Worm (Caenorhabditis elegans): ENCODE data around the gene irld-14.

The irld-14 gene

DNA sequence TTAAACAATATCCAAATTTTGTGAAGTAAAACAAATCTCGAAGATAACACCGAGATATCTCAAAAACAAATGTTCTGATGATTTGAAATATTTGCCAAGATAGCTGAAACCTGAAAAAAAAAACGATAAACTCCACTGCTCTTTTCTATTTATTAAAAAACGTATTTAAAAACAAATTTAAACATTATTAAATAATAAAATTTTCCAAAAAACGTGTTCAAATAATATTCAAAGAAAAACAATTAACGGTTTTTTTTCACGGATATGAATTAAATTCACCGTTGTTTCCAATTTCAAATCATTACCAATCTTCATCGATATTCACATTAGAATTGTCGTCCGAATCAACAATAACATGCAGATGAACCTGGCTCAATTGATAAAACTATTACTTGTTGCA lies at the start of gene irld-14:
Gene irld-14 (plus strand): TSS at position 301 of the 400 bp plus-strand sequence.
- TF ChIP-seq W03F9.2 (tag; optimal IDR thresholded peaks at IDR 0.05), result no peak
- no peak for TF ChIP-seq him-1 (tag; optimal IDR thresholded peaks at IDR 0.05)
- no peak for TF ChIP-seq dao-5 (tag; optimal IDR thresholded peaks at IDR 0.05)

DNA sequence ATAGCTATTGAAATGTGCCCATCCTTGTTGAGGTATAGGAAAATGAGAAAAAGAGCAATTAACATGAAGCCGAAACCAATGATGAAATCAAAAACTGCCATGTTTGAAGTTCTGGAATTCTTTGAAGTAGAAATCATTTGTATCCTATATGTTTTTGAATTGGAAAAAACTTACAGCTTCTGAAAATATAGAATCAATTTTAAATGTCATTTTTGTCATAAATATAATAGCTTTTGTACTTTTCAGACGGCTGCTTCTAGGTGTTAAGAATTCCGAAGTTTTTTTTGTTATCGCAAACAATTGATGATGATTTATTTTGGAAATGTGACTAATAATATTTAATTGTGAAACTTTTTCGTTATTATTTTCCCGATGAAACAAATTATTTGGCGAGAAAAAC lies 49.3 kb upstream of the irld-14 start, which contains the start of gene C30G7.4:
Gene C30G7.4 (minus strand): TSS at position 101 of the 400 bp plus-strand sequence.
- TF ChIP-seq W03F9.2 (tag; optimal IDR thresholded peaks at IDR 0.05) (no peak), him-1 (tag; optimal IDR thresholded peaks at IDR 0.05) (no peak), dao-5 (tag; optimal IDR thresholded peaks at IDR 0.05) (no peak)

DNA sequence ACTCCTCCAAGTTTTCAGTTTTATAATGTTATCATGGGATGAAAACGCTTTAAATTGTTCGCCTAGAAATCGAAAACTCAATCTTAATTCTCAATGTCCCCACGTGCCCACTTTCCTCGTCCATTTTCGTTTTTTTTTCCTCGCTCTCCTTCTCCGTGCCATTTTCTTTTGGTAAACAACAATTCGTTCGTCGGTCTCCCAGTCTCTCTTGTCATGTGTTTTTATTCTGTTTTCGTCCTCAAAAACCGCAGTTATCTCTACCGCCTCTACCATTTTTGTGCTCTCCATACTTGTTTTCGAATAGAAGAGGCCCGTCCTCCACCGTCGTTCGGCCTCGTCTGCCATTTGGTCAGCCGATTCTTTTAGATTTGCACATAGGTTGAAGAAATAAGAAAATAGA lies 47.8 kb upstream of the irld-14 start:
- no peak for TF ChIP-seq W03F9.2 (tag; optimal IDR thresholded peaks at IDR 0.05)

DNA sequence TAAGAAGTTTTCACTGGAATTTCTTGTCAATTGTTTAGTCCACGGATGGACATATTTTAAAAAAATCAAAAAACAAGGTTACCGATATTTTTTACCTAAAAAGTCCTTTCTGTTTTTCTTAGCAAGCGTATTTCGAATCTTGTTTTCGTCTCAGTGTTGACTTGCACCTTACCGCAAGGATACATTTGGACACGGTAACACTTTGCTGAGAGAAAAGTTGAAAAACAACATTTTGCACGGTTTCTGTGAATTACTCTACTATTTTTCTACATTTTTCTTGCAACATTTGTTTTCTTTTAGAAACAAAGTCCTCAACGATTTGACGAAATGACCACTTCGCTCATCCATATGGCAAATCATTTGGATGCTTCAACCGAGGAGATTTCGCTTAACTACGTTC lies 46.9 kb upstream of the irld-14 start, which contains the start of gene hil-1:
Gene hil-1 (plus strand): TSS at position 301 of the 400 bp plus-strand sequence.
- no peak for TF ChIP-seq dao-5 (tag; optimal IDR thresholded peaks at IDR 0.05)
- no peak for TF ChIP-seq him-1 (tag; optimal IDR thresholded peaks at IDR 0.05)

DNA sequence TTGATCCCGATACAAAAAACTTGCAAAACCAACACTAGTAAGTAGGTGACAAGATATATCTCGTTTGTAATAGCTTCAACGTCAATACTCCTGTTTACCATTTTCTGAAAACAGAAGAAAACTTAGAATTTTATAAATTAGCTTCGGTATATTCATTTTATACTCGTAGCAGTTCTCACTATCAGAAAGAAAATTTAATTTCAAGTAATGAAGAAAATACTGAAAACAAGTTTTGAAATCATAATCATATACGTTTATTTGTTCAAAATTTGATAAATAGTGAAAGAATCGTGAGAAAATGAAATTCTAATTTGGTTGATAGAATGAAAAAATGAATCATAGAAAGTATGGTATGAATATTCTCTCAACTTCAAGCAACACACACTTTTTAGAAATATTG lies 41.7 kb upstream of the irld-14 start, which contains the start of gene C30G7.5:
Gene C30G7.5 (minus strand): TSS at position 101 of the 400 bp plus-strand sequence.
- TF ChIP-seq dao-5 (tag; optimal IDR thresholded peaks at IDR 0.05) (no peak), W03F9.2 (tag; optimal IDR thresholded peaks at IDR 0.05) (no peak), him-1 (tag; optimal IDR thresholded peaks at IDR 0.05) (no peak)

DNA sequence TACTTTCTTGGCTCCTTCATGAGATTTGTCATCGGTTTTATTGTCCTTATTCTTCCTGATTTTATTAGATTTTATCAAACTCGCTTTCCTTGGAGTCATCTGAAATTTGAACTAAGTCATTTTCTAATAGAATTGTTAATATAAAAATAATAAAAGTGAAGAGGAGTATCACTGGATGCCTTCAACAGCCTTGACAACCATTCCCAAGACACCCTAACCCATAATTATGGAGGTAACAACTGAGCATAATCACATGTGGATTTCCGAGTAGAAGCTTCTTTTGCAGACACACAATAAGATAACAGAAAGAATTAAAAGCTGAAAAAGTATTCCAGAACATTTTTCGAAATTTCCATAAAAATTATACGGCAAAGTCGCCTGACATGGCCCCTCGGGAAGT lies 40.7 kb upstream of the irld-14 start, which contains the start of gene F02D8.9:
Gene F02D8.9 (minus strand): TSS at position 101 of the 400 bp plus-strand sequence.
- TF ChIP-seq W03F9.2 (tag; optimal IDR thresholded peaks at IDR 0.05), result no peak
- TF ChIP-seq dao-5 (tag; optimal IDR thresholded peaks at IDR 0.05), result no peak
- no peak for TF ChIP-seq him-1 (tag; optimal IDR thresholded peaks at IDR 0.05)

DNA sequence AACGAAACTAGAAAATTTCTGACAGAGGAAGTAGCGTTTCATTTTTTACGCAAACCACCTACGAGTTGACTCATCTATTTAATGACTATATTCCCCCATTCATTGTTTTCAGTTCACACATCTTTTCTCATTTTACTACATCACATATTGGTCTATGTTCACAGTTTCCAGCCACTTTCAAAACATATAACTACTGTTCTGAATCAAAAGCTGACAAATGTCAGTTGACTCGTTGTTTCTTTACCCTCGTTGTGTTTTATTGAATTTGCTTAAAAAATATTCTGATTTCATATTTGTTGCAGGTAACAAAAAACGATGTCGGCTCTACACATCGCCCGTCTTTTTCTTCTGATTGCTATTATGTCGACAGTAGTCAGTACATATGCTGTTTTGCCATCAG lies 25.2 kb upstream of the irld-14 start, which contains the start of gene nlp-59:
Gene nlp-59 (plus strand): TSS at position 301 of the 400 bp plus-strand sequence.
- TF ChIP-seq him-1 (tag; optimal IDR thresholded peaks at IDR 0.05) (no peak), W03F9.2 (tag; optimal IDR thresholded peaks at IDR 0.05) (no peak), dao-5 (tag; optimal IDR thresholded peaks at IDR 0.05) (no peak)

DNA sequence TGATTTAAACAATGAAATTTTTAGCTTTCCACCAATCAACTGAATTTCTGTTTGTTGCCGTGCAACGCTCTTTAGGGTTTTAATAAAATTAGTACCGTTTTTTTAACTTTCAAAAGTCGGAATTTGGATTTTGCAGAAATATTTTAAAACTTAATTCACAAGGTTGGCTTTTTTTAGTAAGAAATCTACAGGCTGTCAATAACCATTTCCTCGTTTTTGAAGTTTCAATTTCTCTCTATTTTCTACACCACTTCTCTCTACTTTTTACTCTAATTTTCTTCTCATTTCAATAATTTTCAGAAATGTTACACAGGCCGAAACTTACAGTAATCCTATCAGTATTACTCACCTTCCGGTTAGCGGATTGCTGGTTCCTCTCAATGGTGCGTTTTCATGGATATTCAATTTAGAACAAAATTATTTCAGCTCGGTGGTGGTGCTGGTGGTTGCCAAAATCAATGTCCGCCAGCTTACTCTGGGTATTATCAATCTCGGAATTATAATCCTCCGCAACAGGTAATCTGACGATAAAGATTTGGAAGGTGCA lies 18.1 kb upstream of the irld-14 start, which contains the start of the genes grd-12 and F02D8.1:
Gene grd-12 (plus strand): TSS at position 301 of the 547 bp plus-strand sequence.
Gene F02D8.1 (minus strand): TSS at position 497 of the 547 bp plus-strand sequence.
- no peak for TF ChIP-seq him-1 (tag; optimal IDR thresholded peaks at IDR 0.05)

DNA sequence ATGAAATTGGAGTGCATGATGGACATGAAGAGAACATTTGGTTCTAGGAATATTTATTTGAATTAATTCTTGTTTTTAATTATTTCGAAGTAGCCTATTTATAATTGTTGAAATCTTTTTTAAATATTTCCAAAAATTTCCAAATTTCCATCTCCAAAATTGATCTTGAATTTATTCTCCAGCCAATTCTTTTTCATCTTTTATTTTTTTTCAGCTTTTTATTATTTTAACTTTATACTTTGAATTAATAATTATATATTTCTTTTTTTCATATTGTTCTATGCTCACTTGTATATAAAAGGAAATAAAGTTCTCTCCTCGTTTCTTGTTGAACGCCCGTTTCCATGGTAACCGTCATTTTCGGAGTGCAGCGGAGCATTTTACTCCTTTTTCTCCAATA lies 16.4 kb upstream of the irld-14 start, which contains the start of gene xbx-1:
Gene xbx-1 (plus strand): TSS at position 301 of the 400 bp plus-strand sequence.
- TF ChIP-seq dao-5 (tag; optimal IDR thresholded peaks at IDR 0.05) (no peak), him-1 (tag; optimal IDR thresholded peaks at IDR 0.05) (no peak), W03F9.2 (tag; optimal IDR thresholded peaks at IDR 0.05) (no peak)

DNA sequence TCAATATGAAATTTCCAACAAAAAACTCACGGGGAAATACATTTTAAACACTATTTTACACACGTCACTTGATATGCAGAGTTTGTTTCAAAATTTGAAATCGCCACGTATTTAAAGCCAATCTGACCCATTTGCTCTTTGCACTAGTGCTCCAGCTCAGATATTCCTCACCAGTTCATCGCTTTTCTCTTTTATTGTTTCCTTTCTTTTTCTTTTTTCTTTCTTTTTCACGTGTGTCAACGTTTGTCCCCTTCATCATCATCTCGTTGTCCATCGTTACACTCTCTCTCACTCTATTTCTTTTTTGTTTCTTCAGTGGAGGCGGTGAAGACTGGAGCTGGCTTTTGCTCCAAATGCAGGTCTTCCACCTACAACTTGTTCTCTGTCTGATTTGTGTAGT lies 11.7 kb upstream of the irld-14 start, which contains the start of gene F02D8.4:
Gene F02D8.4 (plus strand): TSS at position 301 of the 400 bp plus-strand sequence.
- TF ChIP-seq him-1 (tag; optimal IDR thresholded peaks at IDR 0.05), result no peak
- TF ChIP-seq W03F9.2 (tag; optimal IDR thresholded peaks at IDR 0.05), result no peak
- no peak for TF ChIP-seq dao-5 (tag; optimal IDR thresholded peaks at IDR 0.05)

DNA sequence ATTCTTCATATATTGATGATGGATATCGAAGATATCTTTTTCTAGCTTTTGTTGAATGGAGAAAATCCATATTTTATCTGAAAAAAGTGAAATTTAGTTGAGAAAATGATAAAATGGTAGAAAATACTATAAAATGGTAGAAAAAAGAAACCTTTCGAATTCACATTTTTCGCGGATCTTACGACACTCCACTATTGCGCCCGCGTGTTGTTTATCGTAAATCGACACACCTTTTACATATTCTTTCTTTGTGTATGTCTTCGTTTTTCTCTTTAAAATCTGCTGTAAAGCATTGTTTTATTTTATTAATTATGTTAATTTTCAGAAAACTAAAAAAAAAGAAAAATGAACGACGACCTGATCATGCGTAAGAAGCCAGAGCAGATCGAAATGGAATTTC lies 5.5 kb upstream of the irld-14 start, which contains the start of the genes cdt-2 and T01C3.2:
Gene cdt-2 (minus strand): TSS at position 284 of the 400 bp plus-strand sequence.
Gene T01C3.2 (plus strand): TSS at position 326 of the 400 bp plus-strand sequence.
- TF ChIP-seq dao-5 (tag; optimal IDR thresholded peaks at IDR 0.05), result no peak
- no peak for TF ChIP-seq W03F9.2 (tag; optimal IDR thresholded peaks at IDR 0.05)
- TF ChIP-seq him-1 (tag; optimal IDR thresholded peaks at IDR 0.05), result no peak

DNA sequence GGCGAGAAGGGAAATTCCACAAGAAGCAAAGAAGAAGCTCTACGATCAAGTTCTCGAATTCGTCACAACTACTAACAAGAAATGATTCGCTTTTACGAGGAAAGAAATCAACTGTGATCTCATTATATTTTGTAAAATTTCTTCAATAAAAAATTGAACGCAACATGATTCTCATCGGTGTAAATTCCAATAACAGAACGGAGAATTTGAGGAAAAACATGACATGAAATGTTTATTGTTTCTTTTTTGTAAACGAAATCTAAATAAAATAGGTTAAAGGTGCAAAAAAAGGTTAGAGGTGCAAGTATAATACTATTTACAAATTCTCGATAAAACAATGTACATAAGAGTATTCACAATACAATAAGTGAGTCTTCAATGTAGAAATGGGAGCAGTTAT lies 4.8 kb upstream of the irld-14 start:
- no peak for TF ChIP-seq W03F9.2 (tag; optimal IDR thresholded peaks at IDR 0.05)
- TF ChIP-seq dao-5 (tag; optimal IDR thresholded peaks at IDR 0.05), result no peak
- TF ChIP-seq him-1 (tag; optimal IDR thresholded peaks at IDR 0.05), result no peak

DNA sequence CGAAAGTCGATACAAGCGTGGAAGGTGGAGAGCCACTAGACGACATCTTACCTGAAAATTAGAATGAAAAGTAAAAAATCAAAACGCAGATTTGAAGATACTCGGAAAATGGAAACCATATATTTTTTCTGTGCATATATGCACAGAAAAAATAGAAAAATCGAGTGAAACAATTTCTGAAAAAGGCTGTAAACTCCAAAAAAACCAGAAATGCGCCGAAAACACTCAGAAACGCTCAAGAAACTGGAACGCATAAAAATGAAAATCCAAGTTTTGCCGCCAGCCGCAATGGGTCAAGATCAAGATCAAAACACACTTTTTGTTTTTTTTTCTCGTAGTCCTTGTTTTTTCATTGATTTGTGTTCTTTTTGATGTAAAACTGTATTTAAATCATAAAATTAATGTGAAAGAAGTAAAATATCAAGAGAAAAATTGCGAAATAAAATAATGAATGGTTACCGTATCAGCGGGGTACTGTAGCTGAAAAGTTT lies 3.7 kb upstream of the irld-14 start, which contains the start of gene T01C3.3:
Gene T01C3.3 (minus strand): TSS at position 51 of the 491 bp plus-strand sequence.
- no peak for TF ChIP-seq him-1 (tag; optimal IDR thresholded peaks at IDR 0.05)

DNA sequence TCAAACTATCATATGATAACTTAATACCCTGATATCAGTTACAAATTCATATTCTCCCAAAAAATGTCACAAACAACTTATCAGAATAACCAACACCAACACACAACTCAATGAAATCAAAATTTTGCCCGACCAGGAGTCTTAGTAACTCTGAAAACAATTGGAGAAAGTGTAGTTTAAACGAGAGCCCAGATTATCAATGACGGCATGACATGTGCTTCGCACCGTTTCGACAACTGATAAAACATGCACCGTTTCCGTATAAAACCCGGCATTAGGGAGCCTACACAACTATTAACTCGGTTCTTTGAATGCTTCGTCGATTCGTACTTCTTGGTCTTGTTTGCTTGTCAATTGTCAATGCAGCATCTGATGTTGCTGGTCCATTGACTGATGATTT lies 2.7 kb upstream of the irld-14 start, which contains the start of gene fil-1:
Gene fil-1 (plus strand): TSS at position 219 of the 400 bp plus-strand sequence.
- TF ChIP-seq dao-5 (tag; optimal IDR thresholded peaks at IDR 0.05), result no peak
